Worm (Caenorhabditis elegans): ENCODE measurements around the gene sumv-1.

ce11 chrIII:5301786-5302268 lies 47.8 kb upstream of the sumv-1 start, which contains the start of the genes T15B12.2 and F52C9.5:
- TF ChIP-seq dao-5 (tag; optimal IDR thresholded peaks at IDR 0.05): no peak
- no peak for TF ChIP-seq him-1 (tag; optimal IDR thresholded peaks at IDR 0.05)
- no peak for TF ChIP-seq W03F9.2 (tag; optimal IDR thresholded peaks at IDR 0.05)
